Fruit fly (Drosophila melanogaster): ENCODE data around the gene CG8042.

DNA sequence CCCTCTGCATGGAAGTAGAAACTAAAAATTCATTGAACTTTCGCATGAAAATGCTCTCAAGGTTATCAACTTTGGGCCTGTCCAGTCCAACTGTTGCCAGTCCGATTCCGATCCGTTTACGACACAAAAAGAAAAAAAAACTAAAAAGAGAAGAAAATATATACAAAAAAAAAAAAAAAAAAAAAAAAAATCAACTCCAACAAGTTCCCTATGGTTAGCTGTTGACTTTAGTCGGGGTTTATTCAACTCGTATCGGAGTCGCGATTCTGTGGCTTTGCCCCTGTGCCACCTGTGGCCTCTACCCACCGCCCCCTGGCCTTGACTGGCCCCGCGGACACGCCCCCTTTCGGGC is 39.0 kb upstream of the CG8042 start:
- TF ChIP-seq CTCF (optimal IDR thresholded peaks at IDR 0.05) (no peak), CG8478 (optimal IDR thresholded peaks at IDR 0.05) (no peak)
